Worm (Caenorhabditis elegans) whole organism, L1 larva: ENCODE results near the gene B0001.7.

Source experiments
- C16A3.4 ChIP-seq: fragments of 150-350 bp; optimal IDR thresholded peaks from 2 replicates; lab custom pipeline; 2014; ENCODE audit warnings: missing biosample characterization, missing genetic modification characterization
- F16B12.6 ChIP-seq: fragments of 150-350 bp; optimal IDR thresholded peaks from 2 replicates; lab custom pipeline; 2014; ENCODE audit warnings: missing biosample characterization, missing genetic modification characterization
- alr-1 ChIP-seq: fragments of 200-800 bp; sonication (Bioruptor generic); optimal IDR thresholded peaks from 2 replicates; lab custom pipeline; 2018; ENCODE audit warnings: borderline replicate concordance, mild to moderate bottlenecking, missing genetic modification characterization, missing compliant biosample characterization
- ama-1 ChIP-seq: fragments of 150-350 bp; optimal IDR thresholded peaks from 2 replicates; lab custom pipeline; 2014
- blmp-1 ChIP-seq: fragments of 150-350 bp; optimal IDR thresholded peaks from 2 replicates; lab custom pipeline; 2014; ENCODE audit warnings: missing biosample characterization, missing genetic modification characterization
- ceh-63 ChIP-seq: fragments of 200-800 bp; sonication (Bioruptor generic); optimal IDR thresholded peaks from 2 replicates; lab custom pipeline; 2018; ENCODE audit warnings: mild to moderate bottlenecking, missing genetic modification characterization, missing compliant biosample characterization
- ceh-82 ChIP-seq, 3 experiments: fragments of 150-350 bp in 1 of 3; sonication (generic microtip) in 2 of 3; optimal IDR thresholded peaks; 2 replicates each; lab custom pipeline; 2014 to 2017; ENCODE audit warnings: missing biosample characterization in 3 of 3, missing genetic modification characterization in 3 of 3
- dpl-1 ChIP-seq, 3 experiments: fragments of 150-350 bp in 2 of 3; sonication (generic microtip) in 1 of 3; optimal IDR thresholded peaks; 2 replicates each; lab custom pipeline; 2014 to 2017; ENCODE audit warnings: missing biosample characterization in 3 of 3, missing genetic modification characterization in 3 of 3, missing genetic modification reagents in 3 of 3
- dsc-1 ChIP-seq: sonication (generic microtip); optimal IDR thresholded peaks from 2 replicates; lab custom pipeline; 2016; ENCODE audit warnings: mild to moderate bottlenecking, missing genetic modification characterization, missing compliant biosample characterization
- efl-1 ChIP-seq, 4 experiments: fragments of 150-350 bp; optimal IDR thresholded peaks in 3 of 4; peaks in 1 of 4; 1 replicate in 1 of 4; 2 replicates in 3 of 4; lab custom pipeline; 2014; ENCODE audit warnings: missing biosample characterization in 2 of 4, missing genetic modification characterization in 2 of 4, missing genetic modification reagents in 2 of 4
- efl-3 ChIP-seq: fragments of 200-800 bp; sonication (Bioruptor generic); optimal IDR thresholded peaks from 2 replicates; lab custom pipeline; 2018; ENCODE audit warnings: mild to moderate bottlenecking, missing genetic modification characterization, missing compliant biosample characterization
- fkh-10 ChIP-seq: sonication (generic microtip); optimal IDR thresholded peaks from 2 replicates; lab custom pipeline; 2017; ENCODE audit warnings: missing biosample characterization, missing genetic modification reagents, missing genetic modification characterization
- fkh-4 ChIP-seq: sonication (generic microtip); optimal IDR thresholded peaks from 2 replicates; lab custom pipeline; 2016; ENCODE audit warnings: missing compliant biosample characterization, missing genetic modification characterization, borderline replicate concordance
- fkh-8 ChIP-seq: sonication (generic microtip); optimal IDR thresholded peaks from 2 replicates; lab custom pipeline; 2016; ENCODE audit warnings: mild to moderate bottlenecking, missing genetic modification characterization, missing compliant biosample characterization
- hlh-4 ChIP-seq: sonication (generic microtip); optimal IDR thresholded peaks from 2 replicates; lab custom pipeline; 2016; ENCODE audit warnings: mild to moderate bottlenecking, missing genetic modification characterization, missing compliant biosample characterization
- irx-1 ChIP-seq: sonication (generic microtip); optimal IDR thresholded peaks from 2 replicates; lab custom pipeline; 2016; ENCODE audit warnings: missing genetic modification characterization, missing compliant biosample characterization
- lin-13 ChIP-seq: fragments of 150-350 bp; optimal IDR thresholded peaks from 2 replicates; lab custom pipeline; 2014; ENCODE audit warnings: missing biosample characterization, missing genetic modification reagents, missing genetic modification characterization
- lin-15B ChIP-seq: fragments of 150-350 bp; sonication (generic microtip); optimal IDR thresholded peaks from 3 replicates; lab custom pipeline; 2014; ENCODE audit warnings: missing biosample characterization, missing genetic modification characterization
- lin-35 ChIP-seq, 2 experiments: fragments of 150-350 bp; optimal IDR thresholded peaks; 2 replicates each; lab custom pipeline; 2014; ENCODE audit warnings: missing biosample characterization in 2 of 2, missing genetic modification characterization in 2 of 2, missing genetic modification reagents in 2 of 2
- lsy-2 ChIP-seq, 2 experiments: fragments of 150-350 bp; optimal IDR thresholded peaks; 2 replicates each; lab custom pipeline; 2014; ENCODE audit warnings: missing biosample characterization in 2 of 2, missing genetic modification characterization in 2 of 2
- mep-1 ChIP-seq: fragments of 150-350 bp; optimal IDR thresholded peaks from 2 replicates; lab custom pipeline; 2014; ENCODE audit warnings: missing biosample characterization, missing genetic modification characterization
- nhr-20 ChIP-seq: sonication (generic microtip); optimal IDR thresholded peaks from 2 replicates; lab custom pipeline; 2016; ENCODE audit warnings: mild to moderate bottlenecking, missing genetic modification characterization, missing compliant biosample characterization
- nhr-47 ChIP-seq: sonication (generic microtip); optimal IDR thresholded peaks from 2 replicates; lab custom pipeline; 2016; ENCODE audit warnings: mild to moderate bottlenecking, missing genetic modification characterization, moderate library complexity, missing compliant biosample characterization
- nhr-71 ChIP-seq: sonication (generic microtip); optimal IDR thresholded peaks from 2 replicates; lab custom pipeline; 2016; ENCODE audit warnings: mild to moderate bottlenecking, missing genetic modification characterization, moderate library complexity, missing compliant biosample characterization
- nhr-76 ChIP-seq: sonication (generic microtip); optimal IDR thresholded peaks from 2 replicates; lab custom pipeline; 2017; ENCODE audit warnings: missing biosample characterization, missing genetic modification characterization
- nhr-90 ChIP-seq: sonication (generic microtip); optimal IDR thresholded peaks from 2 replicates; lab custom pipeline; 2016; ENCODE audit warnings: mild to moderate bottlenecking, missing genetic modification characterization, missing compliant biosample characterization; ENCODE audit not compliant: poor library complexity
- pqm-1 ChIP-seq: sonication (generic microtip); optimal IDR thresholded peaks from 3 replicates; lab custom pipeline; 2017; ENCODE audit warnings: missing biosample characterization, missing genetic modification characterization
- rnt-1 ChIP-seq: sonication (generic microtip); optimal IDR thresholded peaks from 2 replicates; lab custom pipeline; 2016; ENCODE audit warnings: mild to moderate bottlenecking, missing genetic modification characterization, moderate library complexity, missing compliant biosample characterization
- skn-1 ChIP-seq: fragments of 150-350 bp; optimal IDR thresholded peaks from 2 replicates; lab custom pipeline; 2014; ENCODE audit warnings: missing biosample characterization, missing genetic modification characterization
- snu-23 ChIP-seq: sonication (generic microtip); optimal IDR thresholded peaks from 2 replicates; lab custom pipeline; 2016; ENCODE audit warnings: missing genetic modification characterization, missing compliant biosample characterization
- sptf-1 ChIP-seq: fragments of 150-350 bp; optimal IDR thresholded peaks from 2 replicates; lab custom pipeline; 2014; ENCODE audit warnings: missing biosample characterization, missing genetic modification characterization
- sup-37 ChIP-seq: fragments of 200-800 bp; sonication (Bioruptor generic); optimal IDR thresholded peaks from 2 replicates; lab custom pipeline; 2018; ENCODE audit warnings: mild to moderate bottlenecking, missing genetic modification characterization, missing compliant biosample characterization
- zip-4 ChIP-seq: fragments of 200-800 bp; sonication (Bioruptor generic); optimal IDR thresholded peaks from 2 replicates; lab custom pipeline; 2018; ENCODE audit warnings: mild to moderate bottlenecking, missing genetic modification characterization, moderate library complexity, missing compliant biosample characterization

Gene B0001.7

ce11 chrIV:12122874-12123664, 31.0 kb downstream of the B0001.7 start, which contains the start of gene aly-3:
Gene aly-3, plus strand, starts transcription at chrIV:12123282.
- TF ChIP-seq fkh-8 (tag; lab: Kevin White, UChicago) (no peak), mep-1 (tag; lab: Kevin White, UChicago) (peak; percentile 13), rnt-1 (no peak), C16A3.4 (tag; lab: Kevin White, UChicago) (no peak), ceh-63 (GFP tag; lab: Kevin White, UChicago) (no peak), lin-35 (GFP tag; optimal IDR thresholded peaks at IDR 0.05; lab: Kevin White, UChicago) (peak; percentile 21 to 54), sup-37 (GFP tag; lab: Kevin White, UChicago) (no peak), nhr-76 (tag; lab: Kevin White, UChicago) (no peak), dsc-1 (tag; lab: Kevin White, UChicago) (no peak), nhr-71 (tag; lab: Kevin White, UChicago) (no peak), efl-1 (optimal IDR thresholded peaks at IDR 0.05; lab: Kevin White, UChicago) (peak in 1 of 2 experiments; percentile 7), efl-1 (GFP tag; optimal IDR thresholded peaks at IDR 0.05 in 1 of 2; lab: Kevin White, UChicago) (peak in 1 of 2 experiments; percentile 35), nhr-47 (tag; lab: Kevin White, UChicago) (peak; percentile 8), irx-1 (tag; lab: Kevin White, UChicago) (no peak), lin-15B (tag; lab: Kevin White, UChicago) (peak; percentile 6), nhr-20 (tag; lab: Kevin White, UChicago) (no peak), hlh-4 (no peak), nhr-90 (no peak), snu-23 (GFP tag; lab: Kevin White, UChicago) (peak; percentile 22), lsy-2 (tag; optimal IDR thresholded peaks at IDR 0.05; lab: Kevin White, UChicago) (peak; percentile 8 to 54), zip-4 (no peak), ceh-82 (tag; optimal IDR thresholded peaks at IDR 0.05; lab: Kevin White, UChicago) (peak in 1 of 3 experiments; percentile 29), fkh-10 (GFP tag; lab: Kevin White, UChicago) (no peak), blmp-1 (peak; percentile 19), ama-1 (peak; percentile 21), alr-1 (no peak), sptf-1 (no peak), efl-3 (no peak), pqm-1 (tag; lab: Kevin White, UChicago) (no peak)
- TF ChIP-seq, all 84 proteins: peak for 10

- TF ChIP-seq lin-35 (GFP tag; optimal IDR thresholded peaks at IDR 0.05; lab: Kevin White, UChicago) (peak; percentile 47 to 69), snu-23 (GFP tag; lab: Kevin White, UChicago) (peak; percentile 20), efl-1 (optimal IDR thresholded peaks at IDR 0.05; lab: Kevin White, UChicago) (peak; percentile 36 to 54), efl-1 (GFP tag; optimal IDR thresholded peaks at IDR 0.05 in 1 of 2; lab: Kevin White, UChicago) (peak; percentile 56 to 92), nhr-71 (tag; lab: Kevin White, UChicago) (peak; percentile 24), zip-4 (no peak), nhr-20 (tag; lab: Kevin White, UChicago) (no peak), blmp-1 (peak; percentile 53), skn-1 (peak; percentile 16), lin-13 (peak; percentile 2), lin-15B (tag; lab: Kevin White, UChicago) (peak; percentile 16), dpl-1 (GFP tag; optimal IDR thresholded peaks at IDR 0.05; lab: Kevin White, UChicago) (peak in 2 of 3 experiments; percentile 33 to 57), mep-1 (tag; lab: Kevin White, UChicago) (peak; percentile 65), lsy-2 (tag; optimal IDR thresholded peaks at IDR 0.05; lab: Kevin White, UChicago) (peak in 1 of 2 experiments; percentile 69), ceh-82 (tag; optimal IDR thresholded peaks at IDR 0.05; lab: Kevin White, UChicago) (peak in 2 of 3 experiments; percentile 28 to 38), dsc-1 (tag; lab: Kevin White, UChicago) (no peak), sptf-1 (no peak), F16B12.6 (tag; lab: Kevin White, UChicago) (peak; percentile 2), C16A3.4 (tag; lab: Kevin White, UChicago) (peak; percentile 51)
Measured at ce11 chrIV:12121076-12121475, 33.0 kb downstream of the B0001.7 start, which contains the start of the genes ddb-1 and M18.6. Gene ddb-1, minus strand, starts transcription at chrIV:12121165. Gene M18.6, plus strand, starts transcription at chrIV:12121310.

- TF ChIP-seq fkh-4 = no peak
- TF ChIP-seq efl-1 (optimal IDR thresholded peaks at IDR 0.05; lab: Kevin White, UChicago) = no peak
- peak in 1 of 2 experiments; percentile 38 for TF ChIP-seq efl-1 (GFP tag; optimal IDR thresholded peaks at IDR 0.05 in 1 of 2; lab: Kevin White, UChicago)
Measured at ce11 chrIV:12120536-12120935, 33.5 kb downstream of the B0001.7 start.
